Worm (Caenorhabditis elegans) whole organism, young adult: Measurements from ENCODE around the gene F57G4.1.

Experiments
- gei-17 ChIP-seq: fragments of 200-800 bp; sonication (Bioruptor generic); optimal IDR thresholded peaks from 2 replicates; lab custom pipeline; 2018; ENCODE audit warnings: mild to moderate bottlenecking, missing genetic modification characterization, missing compliant biosample characterization
- hmg-1.2 ChIP-seq: fragments of 200-800 bp; sonication (Bioruptor generic); IDR thresholded peaks from 2 replicates; pipeline ENCODE4 v1.3.6; 2022; ENCODE audit warnings: missing genetic modification reagents, missing genetic modification characterization, missing compliant biosample characterization
- hrde-1 ChIP-seq: sonication (generic microtip); optimal IDR thresholded peaks from 2 replicates; lab custom pipeline; 2016; ENCODE audit warnings: missing genetic modification characterization, mild to moderate bottlenecking, missing compliant biosample characterization, moderate library complexity, missing genotype, missing genetic modification reagents, borderline replicate concordance
- let-607 ChIP-seq, 2 experiments: fragments of 200-800 bp in 1 of 2; sonication (Bioruptor generic) in 1 of 2; sonication (generic microtip) in 1 of 2; optimal IDR thresholded peaks; 2 replicates each; lab custom pipeline; 2016 to 2018; ENCODE audit warnings: mild to moderate bottlenecking in 2 of 2, missing compliant biosample characterization in 2 of 2, missing genetic modification characterization in 2 of 2, moderate library complexity in 2 of 2, missing genotype in 1 of 2
- nfya-1 ChIP-seq: sonication (generic microtip); optimal IDR thresholded peaks from 2 replicates; lab custom pipeline; 2017; ENCODE audit warnings: antibody characterized with exemption, missing compliant biosample characterization, missing genetic modification characterization, borderline replicate concordance; ENCODE audit not compliant: insufficient read depth
- nhr-179 ChIP-seq: sonication (generic microtip); optimal IDR thresholded peaks from 2 replicates; lab custom pipeline; 2016; ENCODE audit warnings: mild to moderate bottlenecking, missing genetic modification characterization, missing compliant biosample characterization
- xnd-1 ChIP-seq: sonication (generic microtip); optimal IDR thresholded peaks from 2 replicates; lab custom pipeline; 2016; ENCODE audit warnings: missing genotype, missing genetic modification reagents, missing genetic modification characterization, missing compliant biosample characterization

The F57G4.1 gene

DNA sequence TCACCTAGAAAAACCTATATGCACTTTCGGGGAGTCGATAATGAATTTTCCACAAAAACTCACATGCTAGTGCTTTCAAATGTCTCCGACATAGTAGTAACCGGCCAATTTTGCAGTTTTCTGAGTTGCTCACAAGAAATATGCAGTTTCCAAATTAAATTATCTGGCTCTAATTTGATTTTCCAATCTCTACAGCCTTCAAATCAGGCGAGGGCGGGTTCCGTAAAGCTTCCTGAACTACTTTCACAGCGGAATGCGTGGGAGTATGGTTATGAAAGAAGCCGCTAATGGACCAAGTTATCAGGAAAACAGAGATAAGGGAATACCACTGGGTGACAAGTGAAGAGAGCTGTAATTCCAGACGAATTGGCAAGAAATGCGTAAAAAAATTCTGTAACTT is 42.6 kb downstream of the F57G4.1 start, which contains the start of gene F59A1.11:
Gene F59A1.11 (minus strand): TSS at position 101 of the 400 bp plus-strand sequence.
- no peak for TF ChIP-seq nhr-179 (tag; lab: Kevin White, UChicago)

DNA sequence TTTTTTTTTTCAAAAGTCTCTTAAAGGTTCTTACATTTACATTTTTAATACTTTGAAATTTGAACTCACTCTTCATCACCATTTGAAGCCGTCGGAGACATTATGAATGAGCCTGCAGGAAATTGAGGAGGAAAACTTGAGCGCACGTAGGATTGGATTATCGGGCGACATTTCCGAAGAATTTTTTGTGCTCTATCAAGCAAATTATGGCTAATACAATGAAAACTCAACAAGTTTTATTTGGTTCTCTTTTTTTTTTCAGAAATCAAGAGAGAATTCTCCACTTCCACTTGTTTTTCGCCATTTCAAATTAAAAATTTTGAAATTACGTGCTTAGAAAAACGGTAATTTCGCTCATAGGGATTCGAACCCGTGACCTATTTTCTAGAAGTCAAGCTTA is 44.3 kb downstream of the F57G4.1 start, which contains the start of gene F59A1.12:
Gene F59A1.12 (minus strand): TSS at position 101 of the 400 bp plus-strand sequence.
- TF ChIP-seq xnd-1 (tag; lab: Kevin White, UChicago) (no peak), gei-17 (GFP tag; lab: Kevin White, UChicago) (no peak)

DNA sequence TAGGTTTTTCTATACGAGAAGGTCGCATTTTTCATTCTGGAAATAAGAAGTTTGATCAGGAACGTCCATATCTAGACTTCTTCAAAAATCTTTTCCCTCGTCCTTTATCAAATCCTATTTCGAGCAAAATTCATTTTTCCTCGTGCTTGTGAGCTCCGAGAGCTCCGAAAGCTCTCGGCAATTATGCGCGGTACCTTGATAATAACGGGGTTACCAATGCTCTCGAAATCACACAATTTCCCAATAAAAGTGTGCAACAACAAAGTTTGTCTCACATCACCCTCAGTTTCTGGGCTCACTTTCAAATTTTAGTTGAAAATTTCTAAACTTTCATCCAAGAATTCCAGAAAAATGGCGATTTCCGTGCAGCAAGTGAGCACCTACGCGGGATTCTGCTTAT is 45.2 kb downstream of the F57G4.1 start, which contains the start of gene str-89:
Gene str-89 (plus strand): TSS at position 301 of the 400 bp plus-strand sequence.
- TF ChIP-seq nfya-1 (tag; lab: Kevin White, UChicago), result no peak
- TF ChIP-seq hrde-1 (tag; lab: Kevin White, UChicago), result no peak
- TF ChIP-seq, all 124 proteins: peak for 0

DNA sequence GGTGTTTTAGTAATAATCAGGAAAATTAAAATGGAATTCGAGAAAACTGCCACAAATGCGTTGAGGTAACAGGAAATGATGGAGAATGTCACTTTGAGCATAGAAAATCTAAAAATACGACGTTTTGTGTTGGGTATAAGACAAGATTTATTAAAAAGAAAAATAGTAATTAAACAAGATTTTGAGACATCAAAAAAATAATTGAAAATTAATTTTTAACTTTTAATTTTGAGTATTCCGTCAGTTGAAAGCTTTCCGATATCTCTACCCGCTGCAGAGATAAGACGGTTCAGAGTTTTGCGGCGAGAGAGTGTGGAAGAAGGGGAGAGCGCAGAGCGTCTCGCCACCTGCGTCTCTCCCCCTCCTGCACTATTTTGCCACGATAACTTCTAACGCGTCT is 50.0 kb downstream of the F57G4.1 start, which contains the start of gene str-93:
Gene str-93 (minus strand): TSS at position 101 of the 400 bp plus-strand sequence.
- TF ChIP-seq hmg-1.2 (peak; percentile 57), let-607 (tag; optimal IDR thresholded peaks at IDR 0.05; lab: Kevin White, UChicago) (no peak)
